Fruit fly (Drosophila melanogaster) whole organism, embryonic: ENCODE data around the gene CstF50.

ENCODE experiments used
- Aef1 ChIP-seq: fragments of 200-800 bp; sonication (Bioruptor generic); IDR thresholded peaks from 3 replicates; pipeline ENCODE4 v1.3.6; 2022; ENCODE audit warnings: missing biosample characterization, missing genetic modification characterization
- Atf6 ChIP-seq: fragments of 200-800 bp; sonication (Bioruptor generic); IDR thresholded peaks from 2 replicates; pipeline ENCODE4 v1.3.6; 2022; ENCODE audit warnings: missing biosample characterization, missing genetic modification characterization
- B-H1 ChIP-seq: fragments of 200-800 bp; sonication (Bioruptor generic); IDR thresholded peaks from 3 replicates; pipeline ENCODE4 v1.3.6; 2022; ENCODE audit warnings: missing biosample characterization, missing genetic modification characterization
- B-H2 ChIP-seq: fragments of 200-800 bp; sonication (Bioruptor generic); optimal IDR thresholded peaks from 2 replicates; lab custom pipeline; 2018; ENCODE audit warnings: missing biosample characterization, mild to moderate bottlenecking, missing genetic modification characterization
- BtbVII ChIP-seq: fragments of 200-800 bp; sonication (Bioruptor generic); optimal IDR thresholded peaks from 3 replicates; lab custom pipeline; 2017; ENCODE audit warnings: missing biosample characterization, mild to moderate bottlenecking, missing genetic modification characterization
- C15 ChIP-seq: fragments of 200-800 bp; sonication (Bioruptor generic); IDR thresholded peaks from 3 replicates; pipeline ENCODE4 v1.3.6; 2022; ENCODE audit warnings: missing biosample characterization, missing genetic modification characterization
- CG10274 ChIP-seq: fragments of 200-800 bp; sonication (Bioruptor generic); optimal IDR thresholded peaks from 3 replicates; lab custom pipeline; 2017; ENCODE audit warnings: missing biosample characterization, mild to moderate bottlenecking, missing genetic modification characterization
- CG11093 ChIP-seq: fragments of 200-800 bp; sonication (Bioruptor generic); IDR thresholded peaks from 3 replicates; pipeline ENCODE4 v1.3.6; 2022; ENCODE audit warnings: missing biosample characterization, missing genetic modification characterization
- CG12391 ChIP-seq: fragments of 200-800 bp; sonication (Bioruptor generic); optimal IDR thresholded peaks from 3 replicates; lab custom pipeline; 2018; ENCODE audit warnings: missing biosample characterization, mild to moderate bottlenecking, missing genetic modification characterization, moderate library complexity
- CG14014 ChIP-seq: fragments of 200-800 bp; sonication (Bioruptor generic); IDR thresholded peaks from 2 replicates; pipeline ENCODE4 v1.3.6; 2022; ENCODE audit warnings: missing biosample characterization, missing genetic modification characterization
- CG16779 ChIP-seq: fragments of 200-800 bp; sonication (Bioruptor generic); IDR thresholded peaks from 2 replicates; pipeline ENCODE4 v1.3.6; 2022; ENCODE audit warnings: missing biosample characterization, missing genetic modification characterization
- CG17612 ChIP-seq: fragments of 200-800 bp; sonication (Bioruptor generic); IDR thresholded peaks from 2 replicates; pipeline ENCODE4 v1.3.6; 2022; ENCODE audit warnings: missing biosample characterization, missing genetic modification characterization
- CG17829 ChIP-seq: fragments of 200-800 bp; optimal IDR thresholded peaks from 2 replicates; lab custom pipeline; 2019; ENCODE audit warnings: missing biosample characterization, mild to moderate bottlenecking, missing genetic modification characterization, moderate library complexity
- CG17912 ChIP-seq: fragments of 200-800 bp; sonication (Bioruptor generic); optimal IDR thresholded peaks from 2 replicates; lab custom pipeline; 2018; ENCODE audit warnings: missing biosample characterization, mild to moderate bottlenecking, missing genetic modification characterization
- CG18619 ChIP-seq: fragments of 200-800 bp; sonication (Bioruptor generic); optimal IDR thresholded peaks from 3 replicates; lab custom pipeline; 2017; ENCODE audit warnings: missing biosample characterization, mild to moderate bottlenecking, missing genetic modification characterization
- CG2712 ChIP-seq: fragments of 200-800 bp; optimal IDR thresholded peaks from 3 replicates; lab custom pipeline; 2019; ENCODE audit warnings: missing biosample characterization, mild to moderate bottlenecking, missing genetic modification characterization, moderate library complexity
- CG2875 ChIP-seq: fragments of 200-800 bp; sonication (Bioruptor generic); optimal IDR thresholded peaks from 2 replicates; lab custom pipeline; 2017; ENCODE audit warnings: missing biosample characterization, mild to moderate bottlenecking, missing genetic modification characterization, missing genetic modification reagents
- CG31441 ChIP-seq: fragments of 200-800 bp; sonication (Bioruptor generic); IDR thresholded peaks from 2 replicates; pipeline ENCODE4 v1.3.6; 2022; ENCODE audit warnings: missing biosample characterization, missing genetic modification characterization
- CG34422 ChIP-seq: fragments of 200-800 bp; sonication (Bioruptor generic); IDR thresholded peaks from 3 replicates; pipeline ENCODE4 v1.3.6; 2022; ENCODE audit warnings: missing biosample characterization, missing genetic modification characterization
- CG4617 ChIP-seq: fragments of 200-800 bp; sonication (Bioruptor generic); optimal IDR thresholded peaks from 3 replicates; lab custom pipeline; 2016; ENCODE audit warnings: missing biosample characterization, missing genetic modification characterization, borderline replicate concordance
- CG4854 ChIP-seq: fragments of 200-800 bp; sonication (Bioruptor generic); optimal IDR thresholded peaks from 2 replicates; lab custom pipeline; 2016; ENCODE audit warnings: missing biosample characterization, missing genetic modification characterization, inconsistent platforms
- CG6813 ChIP-seq: fragments of 200-800 bp; sonication (Bioruptor generic); optimal IDR thresholded peaks from 2 replicates; lab custom pipeline; 2017; ENCODE audit warnings: missing biosample characterization, missing genetic modification characterization, mild to moderate bottlenecking, moderate library complexity, missing genetic modification reagents
- CG8290 ChIP-seq, 3 experiments: fragments of 200-800 bp; sonication (Bioruptor generic); optimal IDR thresholded peaks; 2 replicates each; lab custom pipeline; 2016 to 2019; ENCODE audit warnings: missing biosample characterization in 3 of 3, missing genetic modification characterization in 3 of 3, mild to moderate bottlenecking in 2 of 3, moderate library complexity in 1 of 3
- Dbx ChIP-seq: fragments of 200-800 bp; sonication (Bioruptor generic); IDR thresholded peaks from 3 replicates; pipeline ENCODE4 v1.3.6; 2022; ENCODE audit warnings: missing biosample characterization, missing genetic modification characterization
- Dll ChIP-seq: fragments of 200-800 bp; sonication (Bioruptor generic); IDR thresholded peaks from 4 replicates; pipeline ENCODE4 v1.3.6; 2022; ENCODE audit warnings: missing biosample characterization, missing genetic modification characterization; ENCODE audit not compliant: partially characterized antibody
- Dp ChIP-seq: fragments of 200-800 bp; sonication (Bioruptor generic); optimal IDR thresholded peaks from 2 replicates; lab custom pipeline; 2018; ENCODE audit warnings: missing biosample characterization, mild to moderate bottlenecking, missing genetic modification characterization, moderate library complexity
- Fer3 ChIP-seq: fragments of 200-800 bp; sonication (Bioruptor generic); optimal IDR thresholded peaks from 2 replicates; lab custom pipeline; 2018; ENCODE audit warnings: missing biosample characterization, mild to moderate bottlenecking, missing genetic modification characterization, moderate library complexity
- GATAe ChIP-seq: fragments of 200-800 bp; sonication (Bioruptor generic); conservative IDR thresholded peaks from 2 replicates; pipeline ENCODE4 v1.3.6; 2022; ENCODE audit warnings: missing biosample characterization, missing genetic modification characterization
- Kr ChIP-seq: fragments of 200-800 bp; sonication (Bioruptor generic); optimal IDR thresholded peaks from 2 replicates; lab custom pipeline; 2017; ENCODE audit warnings: missing biosample characterization, mild to moderate bottlenecking, missing genetic modification characterization
- Pdp1 ChIP-seq, 2 experiments: fragments of 200-800 bp; sonication (Bioruptor generic); optimal IDR thresholded peaks; 3 replicates each; lab custom pipeline; 2016; ENCODE audit warnings: missing biosample characterization in 2 of 2, missing genetic modification characterization in 2 of 2, mild to moderate bottlenecking in 1 of 2, moderate library complexity in 1 of 2
- Ravus ChIP-seq: fragments of 200-800 bp; sonication (Bioruptor generic); IDR thresholded peaks from 2 replicates; pipeline ENCODE4 v1.3.6; 2022; ENCODE audit warnings: missing biosample characterization, missing genetic modification characterization
- Rfx ChIP-seq: fragments of 200-800 bp; sonication (Bioruptor generic); IDR thresholded peaks from 2 replicates; pipeline ENCODE4 v1.3.6; 2022; ENCODE audit warnings: missing biosample characterization, missing genetic modification characterization
- Rx ChIP-seq: fragments of 200-800 bp; sonication (Bioruptor generic); IDR thresholded peaks from 2 replicates; pipeline ENCODE4 v1.3.6; 2022; ENCODE audit warnings: missing biosample characterization, missing genetic modification characterization
- Sin3A ChIP-seq: fragments of >200 bp; optimal IDR thresholded peaks from 2 replicates; lab custom pipeline; 2018
- Sox100B ChIP-seq: fragments of 200-800 bp; sonication (Bioruptor generic); optimal IDR thresholded peaks from 3 replicates; lab custom pipeline; 2018; ENCODE audit warnings: missing biosample characterization, mild to moderate bottlenecking, missing genetic modification characterization
- Usf ChIP-seq: fragments of 200-800 bp; sonication (Bioruptor generic); optimal IDR thresholded peaks from 2 replicates; lab custom pipeline; 2017; ENCODE audit warnings: missing genotype, missing biosample characterization, missing genetic modification characterization
- Xrp1 ChIP-seq: fragments of 200-800 bp; sonication (Bioruptor generic); IDR thresholded peaks from 2 replicates; pipeline ENCODE4 v1.3.6; 2022; ENCODE audit warnings: missing biosample characterization, missing genetic modification characterization
- ara ChIP-seq: fragments of 200-800 bp; sonication (Bioruptor generic); IDR thresholded peaks from 2 replicates; pipeline ENCODE4 v1.3.6; 2022; ENCODE audit warnings: missing biosample characterization, missing genetic modification characterization
- bowl ChIP-seq: fragments of 200-800 bp; sonication (Bioruptor generic); IDR thresholded peaks from 2 replicates; pipeline ENCODE4 v1.3.6; 2022; ENCODE audit warnings: missing biosample characterization, missing genetic modification characterization
- cas ChIP-seq: fragments of 200-800 bp; sonication (Bioruptor generic); IDR thresholded peaks from 2 replicates; pipeline ENCODE4 v1.3.6; 2022; ENCODE audit warnings: missing biosample characterization, missing genetic modification characterization
- corto ChIP-seq: fragments of 200-800 bp; sonication (Bioruptor generic); optimal IDR thresholded peaks from 2 replicates; lab custom pipeline; 2016; ENCODE audit warnings: missing biosample characterization, mild to moderate bottlenecking, missing genetic modification characterization, moderate library complexity
- dmrt99B ChIP-seq: fragments of 200-800 bp; sonication (Bioruptor generic); optimal IDR thresholded peaks from 2 replicates; lab custom pipeline; 2018; ENCODE audit warnings: missing biosample characterization, mild to moderate bottlenecking, missing genetic modification characterization, moderate library complexity
- gt ChIP-seq: fragments of 200-800 bp; sonication (Bioruptor generic); IDR thresholded peaks from 2 replicates; pipeline ENCODE4 v1.3.6; 2022; ENCODE audit warnings: missing biosample characterization, missing genetic modification characterization
- odd ChIP-seq: fragments of 200-800 bp; sonication (Bioruptor generic); optimal IDR thresholded peaks from 2 replicates; lab custom pipeline; 2017; ENCODE audit warnings: missing biosample characterization, mild to moderate bottlenecking, missing genetic modification characterization
- pita ChIP-seq: fragments of 200-800 bp; sonication (Bioruptor generic); optimal IDR thresholded peaks from 2 replicates; lab custom pipeline; 2017; ENCODE audit warnings: missing biosample characterization, mild to moderate bottlenecking, missing genetic modification characterization
- scrt ChIP-seq: fragments of 200-800 bp; sonication (Bioruptor generic); optimal IDR thresholded peaks from 2 replicates; lab custom pipeline; 2018; ENCODE audit warnings: missing biosample characterization, mild to moderate bottlenecking, missing genetic modification characterization, moderate library complexity
- seq ChIP-seq: fragments of 200-800 bp; sonication (Bioruptor generic); IDR thresholded peaks from 2 replicates; pipeline ENCODE4 v1.3.6; 2022; ENCODE audit warnings: missing biosample characterization, missing genetic modification characterization
- so ChIP-seq: fragments of 200-800 bp; sonication (Bioruptor generic); IDR thresholded peaks from 3 replicates; pipeline ENCODE4 v1.3.6; 2022; ENCODE audit warnings: missing biosample characterization, missing genetic modification characterization
- stc ChIP-seq: fragments of 200-800 bp; sonication (Bioruptor generic); IDR thresholded peaks from 2 replicates; pipeline ENCODE4 v1.3.6; 2022; ENCODE audit warnings: missing biosample characterization, missing genetic modification characterization
- tup ChIP-seq: fragments of 200-800 bp; sonication (Bioruptor generic); optimal IDR thresholded peaks from 2 replicates; lab custom pipeline; 2016; ENCODE audit warnings: missing biosample characterization, mild to moderate bottlenecking, missing genetic modification characterization, moderate library complexity
- twi ChIP-seq: fragments of 200-800 bp; optimal IDR thresholded peaks from 2 replicates; lab custom pipeline; 2019; ENCODE audit warnings: missing biosample characterization, mild to moderate bottlenecking, missing genetic modification characterization, moderate library complexity
- zf30C ChIP-seq: fragments of 200-800 bp; sonication (Bioruptor generic); optimal IDR thresholded peaks from 3 replicates; lab custom pipeline; 2018; ENCODE audit warnings: missing biosample characterization, mild to moderate bottlenecking, missing genetic modification characterization

Gene CstF50

dm6 chr3R:31709142-31709541, 27.6 kb downstream of the CstF50 start (continued):
- TF ChIP-seq Dbx (GFP tag; lab: Robert Waterston, UW) = no peak
- no peak for TF ChIP-seq Sox100B (GFP tag; lab: Kevin White, UChicago)
- no peak for TF ChIP-seq CG31441
- TF ChIP-seq pita (GFP tag; lab: Kevin White, UChicago) = no peak
- TF ChIP-seq Dp (GFP tag; lab: Kevin White, UChicago) = no peak
- no peak for TF ChIP-seq CG18619 (GFP tag; lab: Kevin White, UChicago)
- no peak for TF ChIP-seq corto (GFP tag; lab: Kevin White, UChicago)
- TF ChIP-seq CG2875 = no peak
- no peak for TF ChIP-seq twi (tag; lab: Kevin White, UChicago)
- no peak for TF ChIP-seq CG4854
- TF ChIP-seq Rfx (GFP tag; lab: Robert Waterston, UW) = peak; percentile 53; the same call in 1 of the 2 replicates
- TF ChIP-seq seq = no peak
- no peak for TF ChIP-seq stc (GFP tag; lab: Robert Waterston, UW)
- no peak for TF ChIP-seq CG11093 (GFP tag; lab: Robert Waterston, UW)
- TF ChIP-seq CG8290 (GFP tag; optimal IDR thresholded peaks at IDR 0.05; lab: Kevin White, UChicago) = no peak
- TF ChIP-seq CG8290 (tag; optimal IDR thresholded peaks at IDR 0.05; lab: Kevin White, UChicago) = no peak
- no peak for TF ChIP-seq CG10274 (GFP tag; lab: Kevin White, UChicago)
- TF ChIP-seq CG2712 = peak; percentile 39
- TF ChIP-seq zf30C (GFP tag; lab: Kevin White, UChicago) = no peak
- no peak for TF ChIP-seq CG16779 (GFP tag; lab: Robert Waterston, UW)
- TF ChIP-seq ara (GFP tag; lab: Robert Waterston, UW) = no peak
- TF ChIP-seq Rx (GFP tag; lab: Robert Waterston, UW) = 0 out of 2 replicates have a peak, but pooled peaks have one; percentile 3
- no peak for TF ChIP-seq so (GFP tag; lab: Robert Waterston, UW)
- TF ChIP-seq BtbVII = no peak
- TF ChIP-seq dmrt99B (tag; lab: Kevin White, UChicago) = peak; percentile 54
- no peak for TF ChIP-seq CG17829
- TF ChIP-seq B-H2 (GFP tag; lab: Kevin White, UChicago) = no peak
- no peak for TF ChIP-seq CG17612 (GFP tag; lab: Robert Waterston, UW)
- TF ChIP-seq Kr (GFP tag; lab: Kevin White, UChicago) = no peak
- TF ChIP-seq GATAe (GFP tag; lab: Robert Waterston, UW) = no peak
- TF ChIP-seq Aef1 (GFP tag; lab: Robert Waterston, UW) = no peak
- TF ChIP-seq scrt (GFP tag; lab: Kevin White, UChicago) = no peak
- TF ChIP-seq B-H1 (GFP tag; lab: Robert Waterston, UW) = peak; percentile 15; the same call in 1 of the 3 replicates
- TF ChIP-seq CG34422 (GFP tag; lab: Robert Waterston, UW) = no peak
- peak; percentile 16 for TF ChIP-seq Fer3
- no peak for TF ChIP-seq Ravus
- no peak for TF ChIP-seq tup (GFP tag; lab: Kevin White, UChicago)
- TF ChIP-seq Atf6 (GFP tag; lab: Robert Waterston, UW) = no peak
- no peak for TF ChIP-seq odd (GFP tag; lab: Kevin White, UChicago)
- no peak for TF ChIP-seq Sin3A (lab: Kevin White, UChicago)
- no peak for TF ChIP-seq CG12391 (tag; lab: Kevin White, UChicago)
- no peak for TF ChIP-seq CG4617
- TF ChIP-seq CG14014 (GFP tag; lab: Robert Waterston, UW) = no peak
- TF ChIP-seq Pdp1 (GFP tag; optimal IDR thresholded peaks at IDR 0.05; lab: Kevin White, UChicago) = no peak
- TF ChIP-seq Dll (GFP tag; lab: Robert Waterston, UW) = no peak
- 0 out of 3 replicates have a peak, but pooled peaks have one; percentile 7 for TF ChIP-seq C15
- no peak for TF ChIP-seq gt (GFP tag; lab: Robert Waterston, UW)
- TF ChIP-seq Xrp1 = peak; percentile 38; the same call in 1 of the 2 replicates
- no peak for TF ChIP-seq bowl (GFP tag; lab: Robert Waterston, UW)
- no peak for TF ChIP-seq Usf (GFP tag; lab: Kevin White, UChicago)
- no peak for TF ChIP-seq CG17912 (GFP tag; lab: Kevin White, UChicago)
- TF ChIP-seq CG6813 (GFP tag; lab: Kevin White, UChicago) = no peak
- TF ChIP-seq cas = no peak
